Worm (Caenorhabditis elegans): ENCODE results near the gene mdt-10.
A peak's percentile ranks its signal among the peaks of the same experiment; 100 is the strongest.

mdt-10 gene

DNA sequence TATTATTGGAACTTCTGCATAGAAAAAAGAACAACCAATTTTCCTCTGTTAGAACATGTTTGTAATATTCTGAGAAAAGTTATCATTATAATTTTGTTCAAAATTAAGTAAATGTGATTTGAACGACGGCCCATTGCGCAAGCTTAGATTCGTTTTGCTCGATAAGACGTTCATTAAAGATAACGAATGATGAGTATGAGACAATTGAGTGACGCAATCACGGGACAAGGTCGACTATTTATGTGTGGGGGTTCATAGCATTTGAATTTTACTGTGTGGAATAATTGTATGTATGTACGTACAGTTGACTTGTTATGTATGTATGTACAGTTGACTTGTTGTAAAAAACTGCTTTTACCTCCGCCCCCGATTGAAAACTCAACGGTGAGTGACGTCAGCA, 35.5 kb downstream of the mdt-10 start:
- TF ChIP-seq unc-62 (GFP tag; optimal IDR thresholded peaks at IDR 0.05): no peak
- TF ChIP-seq ZK546.5 (tag; optimal IDR thresholded peaks at IDR 0.05): no peak
- no peak for TF ChIP-seq nhr-23 (tag; optimal IDR thresholded peaks at IDR 0.05)
- no peak for TF ChIP-seq ama-1 (optimal IDR thresholded peaks at IDR 0.05)
- TF ChIP-seq elt-3 (tag; optimal IDR thresholded peaks at IDR 0.05): no peak
- no peak for TF ChIP-seq fos-1 (tag; optimal IDR thresholded peaks at IDR 0.05)
- TF ChIP-seq lin-39 (tag; optimal IDR thresholded peaks at IDR 0.05): no peak
- TF ChIP-seq ceh-16 (tag; optimal IDR thresholded peaks at IDR 0.05): no peak
- TF ChIP-seq ceh-82 (tag; optimal IDR thresholded peaks at IDR 0.05): no peak
- TF ChIP-seq nhr-11 (tag; optimal IDR thresholded peaks at IDR 0.05): no peak
- no peak for TF ChIP-seq sma-9 (GFP tag; optimal IDR thresholded peaks at IDR 0.05)
- no peak for TF ChIP-seq sma-9 (tag; optimal IDR thresholded peaks at IDR 0.05)
- no peak for TF ChIP-seq skn-1 (tag; optimal IDR thresholded peaks at IDR 0.05)
- no peak for TF ChIP-seq nhr-12 (tag; optimal IDR thresholded peaks at IDR 0.05)
- TF ChIP-seq sma-3 (GFP tag; optimal IDR thresholded peaks at IDR 0.05): no peak
- TF ChIP-seq lin-13 (GFP tag; optimal IDR thresholded peaks at IDR 0.05): no peak
- no peak for TF ChIP-seq unc-39 (tag; optimal IDR thresholded peaks at IDR 0.05)
- no peak for TF ChIP-seq mdl-1 (tag; optimal IDR thresholded peaks at IDR 0.05)
- no peak for TF ChIP-seq blmp-1 (tag; optimal IDR thresholded peaks at IDR 0.05; ENCODE audit: insufficient read depth)
- TF ChIP-seq egl-27 (tag; optimal IDR thresholded peaks at IDR 0.05): no peak

DNA sequence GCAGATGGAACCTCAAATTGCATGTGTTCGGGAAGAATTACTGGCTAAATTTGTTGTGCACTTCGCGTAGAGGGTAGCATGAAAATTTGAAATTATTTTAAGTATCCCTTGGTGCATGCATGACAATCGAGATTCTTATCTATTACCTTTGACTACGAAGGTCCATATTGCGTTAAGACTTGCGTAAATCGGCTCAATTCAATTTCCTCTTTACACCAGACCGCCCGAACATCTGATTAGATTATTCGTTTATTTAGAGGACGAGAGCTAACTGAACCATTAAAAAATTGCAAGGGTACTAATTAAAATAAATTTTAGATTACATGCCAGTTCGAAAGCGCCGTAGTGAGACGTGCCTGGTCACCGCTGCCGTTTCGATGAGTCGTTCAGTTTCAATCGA, 37.3 kb downstream of the mdt-10 start:
- TF ChIP-seq gmeb-1 (tag; optimal IDR thresholded peaks at IDR 0.05): no peak
- TF ChIP-seq nhr-129 (tag; optimal IDR thresholded peaks at IDR 0.05): no peak
- TF ChIP-seq mab-5 (tag; optimal IDR thresholded peaks at IDR 0.05): no peak
- no peak for TF ChIP-seq mdl-1 (tag; optimal IDR thresholded peaks at IDR 0.05)
- no peak for TF ChIP-seq blmp-1 (tag; optimal IDR thresholded peaks at IDR 0.05; ENCODE audit: insufficient read depth)
- no peak for TF ChIP-seq unc-62 (GFP tag; optimal IDR thresholded peaks at IDR 0.05)
- no peak for TF ChIP-seq ztf-1 (GFP tag; conservative IDR thresholded peaks at IDR 0.05)
- TF ChIP-seq C34F6.9 (tag; optimal IDR thresholded peaks at IDR 0.05): no peak
- TF ChIP-seq unc-55 (GFP tag; optimal IDR thresholded peaks at IDR 0.05): no peak

DNA sequence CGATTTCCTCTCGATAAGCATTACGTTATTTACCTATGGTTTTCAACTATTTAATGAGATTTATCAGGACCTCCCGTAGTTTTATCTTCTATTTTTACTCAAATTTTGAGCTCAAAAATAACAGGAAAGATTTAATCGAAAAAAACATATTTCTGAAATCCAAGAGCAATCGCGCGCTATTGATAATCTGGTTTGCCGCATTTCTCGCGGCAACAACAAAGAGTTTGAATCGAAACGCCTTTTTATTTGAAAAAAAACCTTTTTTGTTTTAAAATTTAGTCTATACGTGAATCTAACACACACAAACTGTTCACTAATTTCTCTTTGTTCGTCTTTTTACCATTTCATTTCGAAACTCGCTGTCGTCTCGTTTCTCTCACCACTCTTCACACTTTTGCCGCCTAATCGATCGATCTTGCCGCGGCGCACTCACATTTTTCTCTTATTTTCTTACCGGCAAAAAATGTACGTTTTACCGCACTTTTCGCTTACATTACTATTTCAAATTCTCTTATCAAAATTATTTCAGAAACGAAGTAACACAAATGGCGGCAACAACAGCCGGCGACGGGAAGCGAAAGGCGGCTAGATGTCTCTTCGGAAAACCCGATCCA, 38.6 kb downstream of the mdt-10 start, which contains the start of gene cki-2:
TSS of gene cki-2 (plus strand) at position 337 of the 614 bp plus-strand sequence.
- TF ChIP-seq aly-2 (tag; optimal IDR thresholded peaks at IDR 0.05): no peak
- peak; percentile 43 for TF ChIP-seq fos-1 (tag; optimal IDR thresholded peaks at IDR 0.05)
- peak in 1 of 2 experiments; percentile 45 for TF ChIP-seq lsy-2 (tag; optimal IDR thresholded peaks at IDR 0.05)
- TF ChIP-seq mab-5 (tag; optimal IDR thresholded peaks at IDR 0.05): no peak
- no peak for TF ChIP-seq zag-1 (tag; optimal IDR thresholded peaks at IDR 0.05)
- TF ChIP-seq unc-55 (GFP tag; optimal IDR thresholded peaks at IDR 0.05): peak; percentile 23
- no peak for TF ChIP-seq R02D3.7 (tag; optimal IDR thresholded peaks at IDR 0.05)
- TF ChIP-seq nhr-12 (tag; optimal IDR thresholded peaks at IDR 0.05): no peak
- no peak for TF ChIP-seq snpc-4 (tag; optimal IDR thresholded peaks at IDR 0.05)
- peak; percentile 28 for TF ChIP-seq C34F6.9 (tag; optimal IDR thresholded peaks at IDR 0.05)
- TF ChIP-seq sma-9 (GFP tag; optimal IDR thresholded peaks at IDR 0.05): peak; percentile 26
- no peak for TF ChIP-seq sma-9 (tag; optimal IDR thresholded peaks at IDR 0.05)
- TF ChIP-seq elt-3 (tag; optimal IDR thresholded peaks at IDR 0.05): no peak
- TF ChIP-seq nhr-129 (tag; optimal IDR thresholded peaks at IDR 0.05): no peak
- no peak for TF ChIP-seq nhr-10 (tag; optimal IDR thresholded peaks at IDR 0.05)

ce11 chrII:7815406-7815805, 39.4 kb downstream of the mdt-10 start:
- TF ChIP-seq nhr-129 (tag; optimal IDR thresholded peaks at IDR 0.05): peak; percentile 34
- TF ChIP-seq sem-4 (tag; optimal IDR thresholded peaks at IDR 0.05): no peak
- TF ChIP-seq ceh-82 (tag; optimal IDR thresholded peaks at IDR 0.05): no peak

DNA sequence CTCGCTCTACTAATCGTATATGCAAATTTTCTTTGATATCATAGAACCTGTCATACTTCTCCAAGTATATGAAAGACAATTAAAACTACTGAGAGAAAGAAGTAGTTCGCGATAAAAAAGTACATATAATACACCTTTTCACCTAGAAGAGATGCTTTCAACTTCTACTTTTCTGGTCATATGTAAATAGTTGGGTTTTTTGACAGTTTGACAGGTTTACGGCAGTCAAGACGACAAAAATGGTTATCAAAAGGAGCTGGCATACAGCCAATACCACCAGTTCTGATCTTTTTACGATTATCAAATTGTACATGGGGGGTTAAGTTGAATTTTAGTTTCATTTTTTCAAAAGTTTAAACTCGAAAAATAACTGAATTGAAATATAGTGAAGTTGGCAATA, 39.9 kb downstream of the mdt-10 start:
- TF ChIP-seq fos-1 (tag; optimal IDR thresholded peaks at IDR 0.05) (peak; percentile 49), nhr-12 (tag; optimal IDR thresholded peaks at IDR 0.05) (no peak), skn-1 (tag; optimal IDR thresholded peaks at IDR 0.05) (peak; percentile 30), lin-13 (GFP tag; optimal IDR thresholded peaks at IDR 0.05) (no peak), gmeb-1 (tag; optimal IDR thresholded peaks at IDR 0.05) (no peak), ama-1 (optimal IDR thresholded peaks at IDR 0.05) (no peak), unc-62 (GFP tag; optimal IDR thresholded peaks at IDR 0.05) (no peak), peb-1 (tag; optimal IDR thresholded peaks at IDR 0.05) (no peak)

Measured in whole organism, L2 larva.